Worm (Caenorhabditis elegans) whole organism, L4 larva: ENCODE results near the gene Y39A1A.18.

Experiments
- D1046.2 ChIP-seq: fragments of 200-800 bp; sonication (Bioruptor generic); IDR thresholded peaks from 2 replicates; pipeline ENCODE4 v1.3.6; 2022; ENCODE audit warnings: missing genetic modification characterization, missing compliant biosample characterization
- F10B5.3 ChIP-seq: sonication (generic microtip); optimal IDR thresholded peaks from 2 replicates; lab custom pipeline; 2016; ENCODE audit warnings: mild to moderate bottlenecking, missing genetic modification characterization, missing compliant biosample characterization
- F37D6.2 ChIP-seq: sonication (generic microtip); optimal IDR thresholded peaks from 2 replicates; lab custom pipeline; 2016; ENCODE audit warnings: mild to moderate bottlenecking, missing genetic modification characterization, missing compliant biosample characterization
- F44E2.7 ChIP-seq: fragments of 200-800 bp; sonication (Bioruptor generic); IDR thresholded peaks from 2 replicates; pipeline ENCODE4 v2.1.2; 2022; ENCODE audit warnings: missing genetic modification characterization, missing compliant biosample characterization
- R02D3.7 ChIP-seq: fragments of 150-350 bp; sonication (generic microtip); optimal IDR thresholded peaks from 3 replicates; lab custom pipeline; 2014; ENCODE audit warnings: missing biosample characterization, missing genetic modification characterization
- T26A8.4 ChIP-seq: fragments of 200-800 bp; sonication (Bioruptor generic); IDR thresholded peaks from 2 replicates; pipeline ENCODE4 v1.3.6; 2022; ENCODE audit warnings: missing genetic modification characterization, missing compliant biosample characterization
- Y105C5A.15 ChIP-seq: fragments of 200-800 bp; sonication (Bioruptor generic); IDR thresholded peaks from 2 replicates; pipeline ENCODE4 v1.3.6; 2022; ENCODE audit warnings: missing genetic modification characterization, missing compliant biosample characterization
- Y48G9A.11 ChIP-seq: fragments of 200-800 bp; sonication (Bioruptor generic); IDR thresholded peaks from 2 replicates; pipeline ENCODE4 v1.3.6; 2022; ENCODE audit warnings: missing genetic modification reagents, missing genetic modification characterization, missing compliant biosample characterization
- Y5F2A.4 ChIP-seq: fragments of 200-800 bp; sonication (Bioruptor generic); optimal IDR thresholded peaks from 2 replicates; lab custom pipeline; 2018; ENCODE audit warnings: mild to moderate bottlenecking, missing genetic modification characterization, missing compliant biosample characterization
- aly-2 ChIP-seq: sonication (generic microtip); optimal IDR thresholded peaks from 2 replicates; lab custom pipeline; 2018; ENCODE audit warnings: missing biosample characterization, missing genetic modification characterization
- arid-1 ChIP-seq: fragments of 200-800 bp; sonication (Bioruptor generic); conservative IDR thresholded peaks from 2 replicates; pipeline ENCODE4 v1.3.6; 2022; ENCODE audit warnings: missing genetic modification reagents, missing genetic modification characterization, missing compliant biosample characterization
- attf-4 ChIP-seq: sonication (generic microtip); optimal IDR thresholded peaks from 3 replicates; lab custom pipeline; 2017; ENCODE audit warnings: missing biosample characterization, missing genetic modification characterization
- ceh-20 ChIP-seq: fragments of 200-800 bp; sonication (Bioruptor generic); IDR thresholded peaks from 2 replicates; pipeline ENCODE4 v1.3.6; 2022; ENCODE audit warnings: missing genetic modification reagents, missing genetic modification characterization, missing compliant biosample characterization
- ceh-28 ChIP-seq: fragments of 150-350 bp; optimal IDR thresholded peaks from 2 replicates; lab custom pipeline; 2014; ENCODE audit warnings: missing biosample characterization, missing genetic modification reagents, missing genetic modification characterization
- ceh-32 ChIP-seq: sonication (generic microtip); optimal IDR thresholded peaks from 2 replicates; lab custom pipeline; 2016; ENCODE audit warnings: mild to moderate bottlenecking, missing genetic modification characterization, missing compliant biosample characterization; ENCODE audit not compliant: poor library complexity
- ceh-44 ChIP-seq: fragments of 200-800 bp; sonication (Bioruptor generic); IDR thresholded peaks from 2 replicates; pipeline ENCODE4 v1.3.6; 2022; ENCODE audit warnings: missing genetic modification reagents, missing genetic modification characterization, missing compliant biosample characterization
- ceh-62 ChIP-seq: sonication (generic microtip); optimal IDR thresholded peaks from 2 replicates; lab custom pipeline; 2017; ENCODE audit warnings: missing biosample characterization, missing genetic modification characterization
- ctbp-1 ChIP-seq: fragments of 200-800 bp; sonication (Bioruptor generic); IDR thresholded peaks from 2 replicates; pipeline ENCODE4 v1.3.6; 2022; ENCODE audit warnings: missing genetic modification reagents, missing genetic modification characterization, missing compliant biosample characterization
- daf-19 ChIP-seq: fragments of 200-800 bp; sonication (Bioruptor generic); conservative IDR thresholded peaks from 2 replicates; pipeline ENCODE4 v1.3.6; 2022; ENCODE audit warnings: missing genetic modification characterization, missing compliant biosample characterization
- daf-8 ChIP-seq: fragments of 200-800 bp; sonication (Bioruptor generic); IDR thresholded peaks from 2 replicates; pipeline ENCODE4 v1.3.6; 2022; ENCODE audit warnings: missing genetic modification characterization, missing compliant biosample characterization
- dmd-6 ChIP-seq: fragments of 200-800 bp; sonication (Bioruptor generic); IDR thresholded peaks from 2 replicates; pipeline ENCODE4 v1.3.6; 2022; ENCODE audit warnings: missing genetic modification reagents, missing genetic modification characterization, missing compliant biosample characterization
- dmd-8 ChIP-seq: fragments of 200-800 bp; sonication (Bioruptor generic); IDR thresholded peaks from 2 replicates; pipeline ENCODE4 v1.3.6; 2022; ENCODE audit warnings: missing genetic modification characterization, missing compliant biosample characterization
- dmd-9 ChIP-seq: fragments of 200-800 bp; sonication (Bioruptor generic); IDR thresholded peaks from 2 replicates; pipeline ENCODE4 v1.3.6; 2022; ENCODE audit warnings: missing genetic modification reagents, missing genetic modification characterization, missing compliant biosample characterization
- dpl-1 ChIP-seq: fragments of 150-350 bp; optimal IDR thresholded peaks from 2 replicates; lab custom pipeline; 2014; ENCODE audit warnings: missing biosample characterization, missing genetic modification reagents, missing genetic modification characterization
- lin-1 ChIP-seq: fragments of 200-800 bp; sonication (Bioruptor generic); IDR thresholded peaks from 2 replicates; pipeline ENCODE4 v1.3.6; 2022; ENCODE audit warnings: missing genetic modification reagents, missing genetic modification characterization, missing compliant biosample characterization
- lin-13 ChIP-seq: fragments of 150-350 bp; optimal IDR thresholded peaks from 2 replicates; lab custom pipeline; 2014; ENCODE audit warnings: missing biosample characterization, missing genetic modification reagents, missing genetic modification characterization
- lin-29 ChIP-seq: fragments of 200-800 bp; sonication (Bioruptor generic); IDR thresholded peaks from 2 replicates; pipeline ENCODE4 v1.3.6; 2022; ENCODE audit warnings: missing genetic modification reagents, missing genetic modification characterization, missing compliant biosample characterization
- madf-5 ChIP-seq, 2 experiments: fragments of 200-800 bp; sonication (Bioruptor generic); IDR thresholded peaks; 2 replicates each; pipeline ENCODE4 v1.3.6; 2022; ENCODE audit warnings: missing compliant biosample characterization in 2 of 2, missing genetic modification characterization in 2 of 2
- mdl-1 ChIP-seq, 2 experiments: fragments of 150-350 bp in 1 of 2; sonication (generic microtip) in 1 of 2; optimal IDR thresholded peaks; 2 replicates each; lab custom pipeline; 2014 to 2017; ENCODE audit warnings: missing biosample characterization in 2 of 2, missing genetic modification characterization in 2 of 2
- mdt-29 ChIP-seq: fragments of 200-800 bp; sonication (Bioruptor generic); IDR thresholded peaks from 2 replicates; pipeline ENCODE4 v1.3.6; 2022; ENCODE audit warnings: missing genetic modification reagents, missing genetic modification characterization, missing compliant biosample characterization
- mep-1 ChIP-seq: fragments of 150-350 bp; sonication (generic microtip); optimal IDR thresholded peaks from 3 replicates; lab custom pipeline; 2014; ENCODE audit warnings: missing biosample characterization, missing genetic modification characterization
- mxl-2 ChIP-seq: fragments of 200-800 bp; sonication (Bioruptor generic); conservative IDR thresholded peaks from 2 replicates; pipeline ENCODE4 v1.3.6; 2022; ENCODE audit warnings: missing genetic modification reagents, missing genetic modification characterization, missing compliant biosample characterization
- nhr-10 ChIP-seq: fragments of 150-350 bp; optimal IDR thresholded peaks from 2 replicates; lab custom pipeline; 2014; ENCODE audit warnings: missing biosample characterization, missing genetic modification characterization
- nhr-102 ChIP-seq: sonication (generic microtip); optimal IDR thresholded peaks from 2 replicates; lab custom pipeline; 2016; ENCODE audit warnings: mild to moderate bottlenecking, missing genetic modification characterization, moderate library complexity, missing compliant biosample characterization
- nhr-237 ChIP-seq: sonication (generic microtip); optimal IDR thresholded peaks from 2 replicates; lab custom pipeline; 2017; ENCODE audit warnings: missing biosample characterization, missing genetic modification characterization
- nhr-25 ChIP-seq: sonication (generic microtip); optimal IDR thresholded peaks from 2 replicates; lab custom pipeline; 2017; ENCODE audit warnings: missing genetic modification characterization, mild to moderate bottlenecking, missing compliant biosample characterization, antibody characterized with exemption, moderate library complexity, borderline replicate concordance; ENCODE audit not compliant: insufficient read depth
- nhr-28 ChIP-seq: fragments of 150-350 bp; optimal IDR thresholded peaks from 2 replicates; lab custom pipeline; 2014; ENCODE audit warnings: missing biosample characterization, missing genetic modification characterization
- nhr-76 ChIP-seq: fragments of 150-350 bp; optimal IDR thresholded peaks from 2 replicates; lab custom pipeline; 2014; ENCODE audit warnings: missing biosample characterization, missing genetic modification characterization
- php-3 ChIP-seq: fragments of 200-800 bp; sonication (Bioruptor generic); IDR thresholded peaks from 2 replicates; pipeline ENCODE4 v1.3.6; 2022; ENCODE audit warnings: missing genetic modification reagents, missing genetic modification characterization, missing compliant biosample characterization
- rbr-2 ChIP-seq: sonication (generic microtip); optimal IDR thresholded peaks from 2 replicates; lab custom pipeline; 2016; ENCODE audit warnings: missing genotype, missing genetic modification characterization, missing compliant biosample characterization
- sdz-12 ChIP-seq: fragments of 200-800 bp; sonication (Bioruptor generic); optimal IDR thresholded peaks from 2 replicates; lab custom pipeline; 2018; ENCODE audit warnings: mild to moderate bottlenecking, missing genetic modification characterization, missing compliant biosample characterization
- snpc-1.2 ChIP-seq: fragments of 200-800 bp; sonication (Bioruptor generic); IDR thresholded peaks from 2 replicates; pipeline ENCODE4 v1.3.6; 2022; ENCODE audit warnings: missing genetic modification reagents, missing genetic modification characterization, missing compliant biosample characterization
- snpc-4 ChIP-seq: fragments of 150-350 bp; optimal IDR thresholded peaks from 2 replicates; lab custom pipeline; 2014; ENCODE audit warnings: missing biosample characterization, missing genetic modification characterization
- tag-97 ChIP-seq: fragments of 200-800 bp; sonication (Bioruptor generic); IDR thresholded peaks from 2 replicates; pipeline ENCODE4 v1.3.6; 2022; ENCODE audit warnings: missing genetic modification characterization, missing compliant biosample characterization
- tra-1 ChIP-seq: fragments of 200-800 bp; sonication (Bioruptor generic); IDR thresholded peaks from 2 replicates; pipeline ENCODE4 v1.3.6; 2022; ENCODE audit warnings: missing genetic modification reagents, missing genetic modification characterization, missing compliant biosample characterization
- unc-62 ChIP-seq, 3 experiments: fragments of 150-350 bp in 1 of 3; sonication (generic microtip); optimal IDR thresholded peaks in 2 of 3; peaks in 1 of 3; 1 replicate in 1 of 3; 2 replicates in 2 of 3; lab custom pipeline; 2014 to 2017; ENCODE audit warnings: missing biosample characterization in 3 of 3, missing genetic modification characterization in 3 of 3, missing genetic modification reagents in 3 of 3, missing genotype in 1 of 3
- zag-1 ChIP-seq: fragments of 150-350 bp; optimal IDR thresholded peaks from 2 replicates; lab custom pipeline; 2014; ENCODE audit warnings: missing biosample characterization, missing genetic modification characterization
- zfp-3 ChIP-seq: fragments of 200-800 bp; sonication (Bioruptor generic); conservative IDR thresholded peaks from 2 replicates; pipeline ENCODE4 v1.3.6; 2022; ENCODE audit warnings: missing genetic modification reagents, missing genetic modification characterization, missing compliant biosample characterization
- zip-11 ChIP-seq: fragments of 200-800 bp; sonication (Bioruptor generic); IDR thresholded peaks from 2 replicates; pipeline ENCODE4 v1.3.6; 2022; ENCODE audit warnings: missing genetic modification characterization, missing compliant biosample characterization
- zip-2 ChIP-seq: fragments of 150-350 bp; optimal IDR thresholded peaks from 2 replicates; lab custom pipeline; 2014; ENCODE audit warnings: missing biosample characterization, missing genetic modification characterization
- ztf-7 ChIP-seq: fragments of 150-350 bp; optimal IDR thresholded peaks from 2 replicates; lab custom pipeline; 2014; ENCODE audit warnings: missing biosample characterization, missing genetic modification characterization

Gene Y39A1A.18

ce11 chrIII:10711192-10711673, 16.9 kb upstream of the Y39A1A.18 start, which contains the start of gene W09D10.5 (continued):
- TF ChIP-seq lin-1 = 0 out of 2 replicates have a peak, but pooled peaks have one; percentile 14
- no peak for TF ChIP-seq mdl-1 (tag; optimal IDR thresholded peaks at IDR 0.05; lab: Kevin White, UChicago)
- no peak for TF ChIP-seq R02D3.7 (tag; lab: Kevin White, UChicago)
- no peak for TF ChIP-seq dmd-8 (GFP tag; lab: Robert Waterston, UW)
- TF ChIP-seq daf-19 = 0 out of 2 replicates have a peak, but pooled peaks have one; percentile 27
- peak in 1 of 2 experiments; percentile 85; a peak in 1 of 4 replicates for TF ChIP-seq madf-5 (GFP tag; IDR thresholded peaks at IDR 0.05; lab: Robert Waterston, UW)
- TF ChIP-seq nhr-76 = no peak
- no peak for TF ChIP-seq nhr-237 (tag; lab: Kevin White, UChicago)
- peak; percentile 29; the same call in 1 of the 2 replicates for TF ChIP-seq zip-11 (GFP tag; lab: Robert Waterston, UW)
- peak; percentile 51; the same call in 1 of the 2 replicates for TF ChIP-seq dmd-6 (GFP tag; lab: Robert Waterston, UW)
- no peak for TF ChIP-seq ceh-62 (tag; lab: Kevin White, UChicago)
- peak; percentile 59; the same call in 1 of the 2 replicates for TF ChIP-seq snpc-1.2 (GFP tag; lab: Robert Waterston, UW)
- TF ChIP-seq F37D6.2 (tag; lab: Kevin White, UChicago) = no peak
- TF ChIP-seq ctbp-1 (GFP tag; lab: Robert Waterston, UW) = 0 out of 2 replicates have a peak, but pooled peaks have one; percentile 39
- TF ChIP-seq ceh-28 (tag; lab: Kevin White, UChicago) = no peak
- no peak for TF ChIP-seq ceh-20 (GFP tag; lab: Robert Waterston, UW)
- TF ChIP-seq aly-2 (tag; lab: Kevin White, UChicago) = no peak
- no peak for TF ChIP-seq lin-29
- 0 out of 2 replicates have a peak, but pooled peaks have one; percentile 5 for TF ChIP-seq mdt-29 (GFP tag; lab: Robert Waterston, UW)
- TF ChIP-seq nhr-10 (tag; lab: Kevin White, UChicago) = peak; percentile 1
- no peak for TF ChIP-seq daf-8
- no peak for TF ChIP-seq zfp-3
- TF ChIP-seq mep-1 (tag; lab: Kevin White, UChicago) = no peak
- no peak for TF ChIP-seq Y48G9A.11 (GFP tag; lab: Robert Waterston, UW)
- TF ChIP-seq zip-2 = no peak
- TF ChIP-seq mxl-2 (GFP tag; lab: Robert Waterston, UW) = no peak
- TF ChIP-seq dpl-1 (GFP tag; lab: Kevin White, UChicago) = no peak
- no peak for TF ChIP-seq snpc-4 (tag; lab: Kevin White, UChicago)
- no peak for TF ChIP-seq zag-1
- TF ChIP-seq ceh-32 (tag; lab: Kevin White, UChicago) = no peak
- no peak for TF ChIP-seq ceh-44 (GFP tag; lab: Robert Waterston, UW)
- no peak for TF ChIP-seq Y5F2A.4
- TF ChIP-seq nhr-28 = peak; percentile 76
- TF ChIP-seq T26A8.4 = peak; percentile 55
- TF ChIP-seq arid-1 = 0 out of 2 replicates have a peak, but pooled peaks have one; percentile 43
- no peak for TF ChIP-seq nhr-25
- no peak for TF ChIP-seq F10B5.3 (tag; lab: Kevin White, UChicago)
- TF ChIP-seq attf-4 (tag; lab: Kevin White, UChicago) = no peak
- TF ChIP-seq sdz-12 (GFP tag; lab: Kevin White, UChicago) = peak; percentile 27
- no peak for TF ChIP-seq rbr-2 (tag; lab: Kevin White, UChicago)
- TF ChIP-seq ztf-7 = no peak
- peak; percentile 9 for TF ChIP-seq nhr-102
- peak; percentile 22 for TF ChIP-seq lin-13 (GFP tag; lab: Kevin White, UChicago)
- TF ChIP-seq tag-97 (GFP tag; lab: Robert Waterston, UW) = no peak
- TF ChIP-seq tra-1 (GFP tag; lab: Robert Waterston, UW) = no peak
- no peak for TF ChIP-seq php-3
- TF ChIP-seq F44E2.7 (GFP tag; lab: Robert Waterston, UW) = no peak
- TF ChIP-seq D1046.2 (GFP tag; lab: Robert Waterston, UW) = no peak
- peak in 1 of 2 experiments; percentile 62 for TF ChIP-seq unc-62 (GFP tag; optimal IDR thresholded peaks at IDR 0.05 in 1 of 2; lab: Kevin White, UChicago)
- no peak for TF ChIP-seq unc-62 (tag; optimal IDR thresholded peaks at IDR 0.05; lab: Kevin White, UChicago)
- TF ChIP-seq Y105C5A.15 (GFP tag; lab: Robert Waterston, UW) = no peak
- no peak for TF ChIP-seq dmd-9 (GFP tag; lab: Robert Waterston, UW)
